Fruit fly (Drosophila melanogaster) S2 (cell line): ENCODE measurements around the gene CG31815.

Experiments used
- CG8478 ChIP-seq: fragments of >200 bp; optimal IDR thresholded peaks from 2 replicates; lab custom pipeline; 2018
- CTCF ChIP-seq, 2 experiments: fragments of >200 bp; optimal IDR thresholded peaks; 2 replicates each; lab custom pipeline; 2018

Gene CG31815

dm6 chr2L:16645479-16646302 is 40.1 kb downstream of the CG31815 start:
- no peak for TF ChIP-seq CTCF (optimal IDR thresholded peaks at IDR 0.05; lab: Kevin White, UChicago)
- no peak for TF ChIP-seq CG8478 (lab: Kevin White, UChicago)

- no peak for TF ChIP-seq CG8478 (lab: Kevin White, UChicago)
- TF ChIP-seq CTCF (optimal IDR thresholded peaks at IDR 0.05; lab: Kevin White, UChicago), result peak; percentile 51 to 57
Observed at dm6 chr2L:16647773-16648172, 42.2 kb downstream of the CG31815 start.

- no peak for TF ChIP-seq CG8478 (lab: Kevin White, UChicago)
- TF ChIP-seq CTCF (optimal IDR thresholded peaks at IDR 0.05; lab: Kevin White, UChicago), result no peak
Observed at dm6 chr2L:16648925-16649324, 43.3 kb downstream of the CG31815 start.

- TF ChIP-seq CG8478 (lab: Kevin White, UChicago), result no peak
- no peak for TF ChIP-seq CTCF (optimal IDR thresholded peaks at IDR 0.05; lab: Kevin White, UChicago)
Observed at dm6 chr2L:16653541-16653940, 47.9 kb downstream of the CG31815 start.

- TF ChIP-seq CTCF (optimal IDR thresholded peaks at IDR 0.05; lab: Kevin White, UChicago) (no peak), CG8478 (lab: Kevin White, UChicago) (no peak)
Observed at dm6 chr2L:16656692-16657109, 51.1 kb downstream of the CG31815 start.
